Worm (Caenorhabditis elegans) whole organism, early embryonic: Measurements from ENCODE around the gene F53B7.4.

Experiments
- ama-1 ChIP-seq: fragments of 150-350 bp; optimal IDR thresholded peaks from 2 replicates; lab custom pipeline; 2014
- pes-1 ChIP-seq: fragments of 200-800 bp; sonication (Bioruptor generic); IDR thresholded peaks from 2 replicates; pipeline ENCODE4 v1.3.6; 2022; ENCODE audit warnings: missing genetic modification reagents, missing genetic modification characterization, missing compliant biosample characterization

- TF ChIP-seq pes-1 (GFP tag; lab: Robert Waterston, UW) (no peak), ama-1 (no peak)
These were observed 27.2 kb downstream of the F53B7.4 start for ce11 chrV:10975091-10975490.
